Worm (Caenorhabditis elegans): ENCODE measurements around the gene nhr-226.
"Not testable (repeated sequence)": the region's sequence is repeated elsewhere in the genome, so short reads cannot be mapped to it uniquely, and the experiment has no call there.

nhr-226 gene

DNA sequence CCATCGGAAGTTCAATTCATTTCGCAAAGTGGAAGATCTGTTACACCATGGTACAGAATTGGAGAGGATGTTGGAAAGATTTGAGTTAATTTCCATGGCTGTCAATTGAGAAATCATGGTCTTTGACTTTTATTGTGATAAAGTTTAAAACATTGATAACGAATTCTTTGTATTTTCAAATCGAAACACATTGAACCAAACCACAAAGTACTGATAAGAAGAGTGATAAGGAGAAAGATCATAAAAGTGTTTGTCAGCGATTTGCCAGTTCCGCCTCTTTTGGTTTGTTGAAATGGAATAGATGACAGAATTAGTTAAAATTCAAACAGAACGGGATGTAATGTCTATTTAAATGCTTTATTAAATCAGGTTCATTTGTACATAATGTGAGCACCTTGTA, 32.4 kb downstream of the nhr-226 start:
- peak; percentile 93 for TF ChIP-seq elt-2 (tag; optimal IDR thresholded peaks at IDR 0.05)
- TF ChIP-seq ceh-30 (tag; optimal IDR thresholded peaks at IDR 0.05): no peak
- no peak for TF ChIP-seq hlh-15 (tag; optimal IDR thresholded peaks at IDR 0.05)

- not testable (repeated sequence) for TF ChIP-seq C08G9.2, hlh-8, che-1 (tag; optimal IDR thresholded peaks at IDR 0.05)
Measured at ce11 chrV:2330129-2330528, 35.5 kb downstream of the nhr-226 start, which contains the start of gene pud-1.1. pud-1.1 (plus strand) TSS chrV:2330429.

DNA sequence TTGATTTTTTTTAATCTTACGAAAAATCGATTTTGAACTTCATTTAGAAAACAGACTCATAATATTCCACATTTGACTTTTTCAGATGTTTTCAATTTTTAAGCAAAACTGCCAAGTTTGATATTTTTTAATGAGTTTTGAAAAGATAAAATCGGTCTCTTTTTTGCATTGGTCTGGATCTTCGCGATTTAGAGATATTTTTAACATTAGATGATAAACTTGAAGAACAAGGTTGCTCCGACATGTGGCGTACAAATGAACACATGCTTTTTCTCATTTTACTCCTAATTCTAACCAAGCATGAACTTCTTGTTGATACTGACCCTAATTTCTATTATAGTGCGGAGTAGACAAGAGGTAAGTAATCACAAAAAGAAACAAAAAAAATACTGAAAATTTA, 36.9 kb downstream of the nhr-226 start, which contains the start of gene irld-32:
TSS of gene irld-32 (plus strand) at position 301 of the 400 bp plus-strand sequence.
- not testable (repeated sequence) for TF ChIP-seq che-1 (tag; optimal IDR thresholded peaks at IDR 0.05); mec-3 (tag; optimal IDR thresholded peaks at IDR 0.05; ENCODE audit: borderline replicate concordance); pat-9 (tag; optimal IDR thresholded peaks at IDR 0.05)

- TF ChIP-seq lin-11 (tag; optimal IDR thresholded peaks at IDR 0.05): no peak
- TF ChIP-seq syd-9 (tag; optimal IDR thresholded peaks at IDR 0.05): no peak
- no peak for TF ChIP-seq ceh-24 (tag; optimal IDR thresholded peaks at IDR 0.05)
- TF ChIP-seq tbx-2 (tag; optimal IDR thresholded peaks at IDR 0.05): no peak
- no peak for TF ChIP-seq pha-2 (tag; optimal IDR thresholded peaks at IDR 0.05)
- no peak for TF ChIP-seq fkh-6 (tag; optimal IDR thresholded peaks at IDR 0.05)
- TF ChIP-seq odd-2 (tag; optimal IDR thresholded peaks at IDR 0.05): no peak
- TF ChIP-seq pros-1 (tag; optimal IDR thresholded peaks at IDR 0.05): no peak
Measured at ce11 chrV:2336151-2336550, 41.5 kb downstream of the nhr-226 start, which contains the start of gene irld-28. irld-28 (minus strand) TSS chrV:2336251.

DNA sequence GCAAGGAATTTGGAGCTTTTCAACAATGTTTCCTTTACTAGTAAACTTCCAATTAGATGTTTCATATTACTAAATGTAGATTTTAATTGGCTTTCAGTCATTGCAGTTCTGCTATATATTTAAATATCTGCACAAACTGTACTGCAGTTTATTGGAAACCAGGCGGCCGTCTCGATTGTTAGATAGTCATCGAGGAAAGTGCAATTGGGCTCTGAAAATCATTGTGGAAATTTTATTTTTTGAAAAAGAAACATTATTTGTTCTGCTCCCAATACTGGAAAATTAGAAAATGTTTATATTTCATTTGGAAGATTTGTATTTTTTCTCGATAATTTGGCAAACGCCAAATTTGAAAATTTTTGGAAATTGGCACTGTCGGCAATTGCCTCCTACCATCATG, 43.9 kb downstream of the nhr-226 start, which contains the start of gene irld-29:
TSS of gene irld-29 (minus strand) at position 101 of the 400 bp plus-strand sequence.
- TF ChIP-seq ceh-34 (tag; optimal IDR thresholded peaks at IDR 0.05): no peak
- TF ChIP-seq hlh-30 (tag; optimal IDR thresholded peaks at IDR 0.05; ENCODE audit: insufficient read depth): no peak
- no peak for TF ChIP-seq ceh-6 (GFP tag; optimal IDR thresholded peaks at IDR 0.05)
- no peak for TF ChIP-seq rnt-1 (tag; optimal IDR thresholded peaks at IDR 0.05)
- no peak for TF ChIP-seq ets-4 (tag; optimal IDR thresholded peaks at IDR 0.05)
- TF ChIP-seq madf-2 (tag; optimal IDR thresholded peaks at IDR 0.05): no peak
- no peak for TF ChIP-seq ceh-48 (tag; optimal IDR thresholded peaks at IDR 0.05)
- no peak for TF ChIP-seq ceh-9 (tag; optimal IDR thresholded peaks at IDR 0.05)
- TF ChIP-seq nhr-11 (tag; optimal IDR thresholded peaks at IDR 0.05): no peak
- TF ChIP-seq unc-3 (GFP tag; conservative IDR thresholded peaks at IDR 0.05): no peak
- no peak for TF ChIP-seq unc-3 (tag; optimal IDR thresholded peaks at IDR 0.05)
- TF ChIP-seq fkh-6 (tag; optimal IDR thresholded peaks at IDR 0.05): no peak
- no peak for TF ChIP-seq T23F11.4 (GFP tag; optimal IDR thresholded peaks at IDR 0.05)
- no peak for TF ChIP-seq F13H6.1 (tag; optimal IDR thresholded peaks at IDR 0.05)
- no peak for TF ChIP-seq ceh-30 (tag; optimal IDR thresholded peaks at IDR 0.05)

ce11 chrV:2341285-2341684, 46.6 kb downstream of the nhr-226 start, which contains the start of gene irld-30:
irld-30 (minus strand) TSS chrV:2341385.
- TF ChIP-seq C08G9.2 (tag; optimal IDR thresholded peaks at IDR 0.05) (no peak), gmeb-2 (tag; optimal IDR thresholded peaks at IDR 0.05) (no peak), ztf-16 (tag; optimal IDR thresholded peaks at IDR 0.05) (no peak), pax-1 (tag; optimal IDR thresholded peaks at IDR 0.05) (no peak), ceh-9 (tag; optimal IDR thresholded peaks at IDR 0.05) (no peak), pat-9 (tag; optimal IDR thresholded peaks at IDR 0.05) (no peak), hlh-6 (tag; optimal IDR thresholded peaks at IDR 0.05) (no peak), ceh-6 (GFP tag; optimal IDR thresholded peaks at IDR 0.05) (no peak), C38D4.7 (GFP tag; optimal IDR thresholded peaks at IDR 0.05) (no peak)
